Fruit fly (Drosophila melanogaster) whole organism, embryonic: ENCODE measurements around the gene Shal.

Source experiments
- ATbp ChIP-seq: fragments of 200-800 bp; sonication (Bioruptor generic); optimal IDR thresholded peaks from 2 replicates; lab custom pipeline; 2017; ENCODE audit warnings: missing biosample characterization, mild to moderate bottlenecking, missing genetic modification characterization, missing genetic modification reagents
- Abd-B ChIP-seq: fragments of 200-800 bp; sonication (Bioruptor generic); optimal IDR thresholded peaks from 2 replicates; lab custom pipeline; 2018; ENCODE audit warnings: missing biosample characterization, mild to moderate bottlenecking, missing genetic modification characterization, moderate library complexity
- B-H1 ChIP-seq: fragments of 200-800 bp; sonication (Bioruptor generic); IDR thresholded peaks from 3 replicates; pipeline ENCODE4 v1.3.6; 2022; ENCODE audit warnings: missing biosample characterization, missing genetic modification characterization
- CG10431 ChIP-seq: fragments of 200-800 bp; sonication (Bioruptor generic); optimal IDR thresholded peaks from 3 replicates; lab custom pipeline; 2018; ENCODE audit warnings: missing biosample characterization, mild to moderate bottlenecking, missing genetic modification characterization
- CG11247 ChIP-seq: fragments of 200-800 bp; sonication (Bioruptor generic); IDR thresholded peaks from 2 replicates; pipeline ENCODE4 v1.3.6; 2022; ENCODE audit warnings: missing biosample characterization, missing genetic modification characterization
- CG11696 ChIP-seq: fragments of 200-800 bp; sonication (Bioruptor generic); IDR thresholded peaks from 2 replicates; pipeline ENCODE4 v1.3.6; 2022; ENCODE audit warnings: missing biosample characterization, missing genetic modification characterization
- CG12219 ChIP-seq: fragments of 200-800 bp; sonication (Bioruptor generic); optimal IDR thresholded peaks from 3 replicates; lab custom pipeline; 2018; ENCODE audit warnings: missing biosample characterization, mild to moderate bottlenecking, missing genetic modification characterization
- CG14860 ChIP-seq: fragments of 200-800 bp; sonication (Bioruptor generic); IDR thresholded peaks from 3 replicates; pipeline ENCODE4 v1.3.6; 2022; ENCODE audit warnings: missing biosample characterization, missing genetic modification characterization; ENCODE audit not compliant: partially characterized antibody
- CG14965 ChIP-seq: fragments of 200-800 bp; sonication (Bioruptor generic); optimal IDR thresholded peaks from 2 replicates; lab custom pipeline; 2016; ENCODE audit warnings: missing biosample characterization, missing genetic modification characterization, borderline replicate concordance
- CG1603 ChIP-seq: fragments of 200-800 bp; sonication (Bioruptor generic); optimal IDR thresholded peaks from 2 replicates; lab custom pipeline; 2019; ENCODE audit warnings: missing biosample characterization, mild to moderate bottlenecking, missing genetic modification characterization, moderate library complexity
- CG1647 ChIP-seq: fragments of 200-800 bp; sonication (Bioruptor generic); optimal IDR thresholded peaks from 3 replicates; lab custom pipeline; 2016; ENCODE audit warnings: missing biosample characterization, missing genetic modification characterization
- CG16863 ChIP-seq: fragments of 200-800 bp; sonication (Bioruptor generic); optimal IDR thresholded peaks from 3 replicates; lab custom pipeline; 2016; ENCODE audit warnings: missing biosample characterization, missing genetic modification characterization
- CG18476 ChIP-seq: fragments of 200-800 bp; sonication (Bioruptor generic); optimal IDR thresholded peaks from 2 replicates; lab custom pipeline; 2016; ENCODE audit warnings: missing biosample characterization, mild to moderate bottlenecking, missing genetic modification characterization
- CG3065 ChIP-seq: fragments of 200-800 bp; sonication (Bioruptor generic); optimal IDR thresholded peaks from 2 replicates; lab custom pipeline; 2016; ENCODE audit warnings: missing biosample characterization, missing genetic modification characterization
- CG31365 ChIP-seq: fragments of 200-800 bp; sonication (Bioruptor generic); optimal IDR thresholded peaks from 2 replicates; lab custom pipeline; 2018; ENCODE audit warnings: missing biosample characterization, mild to moderate bottlenecking, missing genetic modification characterization
- CG32772 ChIP-seq: fragments of 200-800 bp; sonication (Bioruptor generic); IDR thresholded peaks from 2 replicates; pipeline ENCODE4 v1.3.6; 2022; ENCODE audit warnings: missing biosample characterization, missing genetic modification characterization
- CG3407 ChIP-seq: fragments of 200-800 bp; sonication (Bioruptor generic); optimal IDR thresholded peaks from 2 replicates; lab custom pipeline; 2018; ENCODE audit warnings: missing biosample characterization, mild to moderate bottlenecking, missing genetic modification characterization
- CG4328 ChIP-seq: fragments of 200-800 bp; sonication (Bioruptor generic); optimal IDR thresholded peaks from 3 replicates; lab custom pipeline; 2017; ENCODE audit warnings: missing biosample characterization, missing genetic modification reagents, missing genetic modification characterization
- CG4424 ChIP-seq: fragments of 200-800 bp; sonication (Bioruptor generic); optimal IDR thresholded peaks from 3 replicates; lab custom pipeline; 2016; ENCODE audit warnings: missing biosample characterization, missing genetic modification characterization
- CG4854 ChIP-seq: fragments of 200-800 bp; sonication (Bioruptor generic); optimal IDR thresholded peaks from 2 replicates; lab custom pipeline; 2016; ENCODE audit warnings: missing biosample characterization, missing genetic modification characterization, inconsistent platforms
- CG5953 ChIP-seq: fragments of 200-800 bp; sonication (Bioruptor generic); IDR thresholded peaks from 2 replicates; pipeline ENCODE4 v1.3.6; 2022; ENCODE audit warnings: missing biosample characterization, missing genetic modification characterization
- CG6791 ChIP-seq: fragments of 200-800 bp; sonication (Bioruptor generic); IDR thresholded peaks from 3 replicates; pipeline ENCODE4 v1.3.6; 2022; ENCODE audit warnings: missing biosample characterization, missing genetic modification characterization; ENCODE audit not compliant: partially characterized antibody
- CG7928 ChIP-seq: fragments of 200-800 bp; sonication (Bioruptor generic); optimal IDR thresholded peaks from 2 replicates; lab custom pipeline; 2017; ENCODE audit warnings: missing biosample characterization, mild to moderate bottlenecking, missing genetic modification characterization
- D19A ChIP-seq: fragments of 200-800 bp; optimal IDR thresholded peaks from 3 replicates; lab custom pipeline; 2019; ENCODE audit warnings: missing biosample characterization, mild to moderate bottlenecking, missing genetic modification characterization, moderate library complexity
- D19B ChIP-seq: fragments of 200-800 bp; sonication (Bioruptor generic); optimal IDR thresholded peaks from 2 replicates; lab custom pipeline; 2017; ENCODE audit warnings: missing biosample characterization, mild to moderate bottlenecking, missing genetic modification characterization
- Dad ChIP-seq: fragments of 200-800 bp; sonication (Bioruptor generic); optimal IDR thresholded peaks from 3 replicates; lab custom pipeline; 2016; ENCODE audit warnings: missing biosample characterization, missing genetic modification characterization
- Dll ChIP-seq: fragments of 200-800 bp; sonication (Bioruptor generic); IDR thresholded peaks from 4 replicates; pipeline ENCODE4 v1.3.6; 2022; ENCODE audit warnings: missing biosample characterization, missing genetic modification characterization; ENCODE audit not compliant: partially characterized antibody
- GATAe ChIP-seq: fragments of 200-800 bp; sonication (Bioruptor generic); conservative IDR thresholded peaks from 2 replicates; pipeline ENCODE4 v1.3.6; 2022; ENCODE audit warnings: missing biosample characterization, missing genetic modification characterization
- Hr39 ChIP-seq: fragments of >200 bp; optimal IDR thresholded peaks from 2 replicates; lab custom pipeline; 2017
- Six4 ChIP-seq: fragments of 200-800 bp; sonication (Bioruptor generic); optimal IDR thresholded peaks from 2 replicates; lab custom pipeline; 2016; ENCODE audit warnings: missing biosample characterization, missing genetic modification characterization
- Sox100B ChIP-seq: fragments of 200-800 bp; sonication (Bioruptor generic); optimal IDR thresholded peaks from 3 replicates; lab custom pipeline; 2018; ENCODE audit warnings: missing biosample characterization, mild to moderate bottlenecking, missing genetic modification characterization
- Stat92E ChIP-seq, 3 experiments: fragments of >200 bp in 2 of 3; fragments of 200-800 bp in 1 of 3; sonication (Bioruptor generic) in 1 of 3; optimal IDR thresholded peaks; 2 replicates each; lab custom pipeline; 2017 to 2019; ENCODE audit warnings: missing biosample characterization in 3 of 3, missing genetic modification characterization in 3 of 3, mild to moderate bottlenecking in 1 of 3, moderate library complexity in 1 of 3
- Trl ChIP-seq, 3 experiments: fragments of >200 bp in 2 of 3; fragments of 200-800 bp in 1 of 3; sonication (Bioruptor generic) in 1 of 3; optimal IDR thresholded peaks; 2 replicates in 1 of 3; 3 replicates in 2 of 3; lab custom pipeline; 2016 to 2017; ENCODE audit warnings: missing biosample characterization in 1 of 3, missing genetic modification characterization in 1 of 3
- Vsx1 ChIP-seq: fragments of 200-800 bp; sonication (Bioruptor generic); optimal IDR thresholded peaks from 2 replicates; lab custom pipeline; 2017; ENCODE audit warnings: missing biosample characterization, mild to moderate bottlenecking, missing genetic modification characterization, missing genetic modification reagents
- abd-A ChIP-seq: fragments of 200-800 bp; sonication (Bioruptor generic); optimal IDR thresholded peaks from 3 replicates; lab custom pipeline; 2019; ENCODE audit warnings: missing biosample characterization, mild to moderate bottlenecking, missing genetic modification characterization, moderate library complexity
- amos ChIP-seq: fragments of 200-800 bp; sonication (Bioruptor generic); IDR thresholded peaks from 2 replicates; pipeline ENCODE4 v1.3.6; 2022; ENCODE audit warnings: missing biosample characterization, missing genetic modification characterization; ENCODE audit not compliant: partially characterized antibody
- ato ChIP-seq: fragments of 200-800 bp; sonication (Bioruptor generic); IDR thresholded peaks from 2 replicates; pipeline ENCODE4 v1.3.6; 2022; ENCODE audit warnings: missing biosample characterization, missing genetic modification characterization; ENCODE audit not compliant: partially characterized antibody
- chinmo ChIP-seq: fragments of 200-800 bp; sonication (Bioruptor generic); IDR thresholded peaks from 4 replicates; pipeline ENCODE4 v1.3.6; 2022; ENCODE audit warnings: missing biosample characterization, missing genetic modification characterization; ENCODE audit not compliant: partially characterized antibody
- fru ChIP-seq: fragments of >200 bp; optimal IDR thresholded peaks from 2 replicates; lab custom pipeline; 2017
- jumu ChIP-seq: fragments of 200-800 bp; sonication (Bioruptor generic); optimal IDR thresholded peaks from 3 replicates; lab custom pipeline; 2016; ENCODE audit warnings: missing biosample characterization, missing genetic modification characterization
- lmd ChIP-seq: fragments of 200-800 bp; sonication (Bioruptor generic); IDR thresholded peaks from 2 replicates; pipeline ENCODE4 v1.3.6; 2022; ENCODE audit warnings: missing biosample characterization, missing genetic modification characterization
- nau ChIP-seq: fragments of 200-800 bp; sonication (Bioruptor generic); optimal IDR thresholded peaks from 3 replicates; lab custom pipeline; 2017; ENCODE audit warnings: missing biosample characterization, mild to moderate bottlenecking, missing genetic modification characterization, missing genetic modification reagents
- pho ChIP-seq: fragments of 200-800 bp; sonication (Bioruptor generic); optimal IDR thresholded peaks from 2 replicates; lab custom pipeline; 2016; ENCODE audit warnings: missing biosample characterization, missing genetic modification characterization
- pros ChIP-seq: fragments of 200-800 bp; sonication (Bioruptor generic); optimal IDR thresholded peaks from 3 replicates; lab custom pipeline; 2019; ENCODE audit warnings: missing biosample characterization, mild to moderate bottlenecking, missing genetic modification characterization, moderate library complexity
- salm ChIP-seq: fragments of 200-800 bp; sonication (Bioruptor generic); optimal IDR thresholded peaks from 2 replicates; lab custom pipeline; 2018; ENCODE audit warnings: missing biosample characterization, mild to moderate bottlenecking, missing genetic modification characterization
- sc ChIP-seq, 3 experiments: fragments of >200 bp in 2 of 3; fragments of 200-800 bp in 1 of 3; sonication (Bioruptor generic) in 1 of 3; optimal IDR thresholded peaks; 2 replicates in 2 of 3; 3 replicates in 1 of 3; lab custom pipeline; 2017; ENCODE audit warnings: mild to moderate bottlenecking in 1 of 3, missing biosample characterization in 1 of 3, missing genetic modification characterization in 1 of 3, missing genetic modification reagents in 1 of 3
- sima ChIP-seq: fragments of 200-800 bp; sonication (Bioruptor generic); optimal IDR thresholded peaks from 2 replicates; lab custom pipeline; 2016; ENCODE audit warnings: missing biosample characterization, missing genetic modification characterization
- so ChIP-seq: fragments of 200-800 bp; sonication (Bioruptor generic); IDR thresholded peaks from 3 replicates; pipeline ENCODE4 v1.3.6; 2022; ENCODE audit warnings: missing biosample characterization, missing genetic modification characterization
- wdn ChIP-seq: fragments of 200-800 bp; sonication (Bioruptor generic); IDR thresholded peaks from 2 replicates; pipeline ENCODE4 v1.3.6; 2022; ENCODE audit warnings: missing biosample characterization, missing genetic modification characterization

Gene Shal

dm6 chr3L:19590422-19590821, 6.1 kb upstream of the Shal start, which contains the start of gene CG14100 (continued):
- TF ChIP-seq Stat92E (GFP tag; optimal IDR thresholded peaks at IDR 0.05; lab: Kevin White, UChicago) (peak in 1 of 3 experiments; percentile 100), sc (optimal IDR thresholded peaks at IDR 0.05; lab: Kevin White, UChicago) (no peak), sc (GFP tag; optimal IDR thresholded peaks at IDR 0.05; lab: Kevin White, UChicago) (peak; percentile 100), fru (no peak), chinmo (no peak), Dad (GFP tag; lab: Kevin White, UChicago) (peak; percentile 100), ato (GFP tag; lab: Robert Waterston, UW) (no peak), CG7928 (peak; percentile 96), GATAe (GFP tag; lab: Robert Waterston, UW) (peak; percentile 100), CG3065 (GFP tag; lab: Kevin White, UChicago) (peak; percentile 100), Dll (GFP tag; lab: Robert Waterston, UW) (0 out of 4 replicates have a peak, but pooled peaks have one; percentile 52), CG5953 (GFP tag; lab: Robert Waterston, UW) (peak; percentile 100), CG16863 (GFP tag; lab: Kevin White, UChicago) (peak; percentile 100), D19A (tag; lab: Kevin White, UChicago) (peak; percentile 98), so (peak; percentile 100), lmd (peak; percentile 100), CG11696 (GFP tag; lab: Robert Waterston, UW) (peak; percentile 99), Six4 (peak; percentile 100), CG14965 (peak; percentile 96), jumu (GFP tag; lab: Kevin White, UChicago) (peak; percentile 100), CG3407 (peak; percentile 99), Trl (optimal IDR thresholded peaks at IDR 0.05; lab: Kevin White, UChicago) (no peak), Trl (GFP tag; optimal IDR thresholded peaks at IDR 0.05; lab: Kevin White, UChicago) (peak; percentile 100), CG12219 (GFP tag; lab: Kevin White, UChicago) (peak; percentile 100), abd-A (tag; lab: Kevin White, UChicago) (peak; percentile 99), CG1603 (tag; lab: Kevin White, UChicago) (peak; percentile 99), CG18476 (GFP tag; lab: Kevin White, UChicago) (peak; percentile 100), Vsx1 (peak; percentile 99), pho (GFP tag; lab: Kevin White, UChicago) (peak; percentile 100), amos (peak; percentile 46; the same call in 1 of the 2 replicates), CG11247 (peak; percentile 100), CG14860 (GFP tag; lab: Robert Waterston, UW) (no peak), Hr39 (lab: Kevin White, UChicago) (no peak), Abd-B (GFP tag; lab: Kevin White, UChicago) (peak; percentile 100), pros (GFP tag; lab: Kevin White, UChicago) (peak; percentile 98), CG6791 (GFP tag; lab: Robert Waterston, UW) (peak; percentile 38; the same call in 1 of the 3 replicates), B-H1 (peak; percentile 100), Sox100B (GFP tag; lab: Kevin White, UChicago) (peak; percentile 100), CG1647 (peak; percentile 100), wdn (GFP tag; lab: Robert Waterston, UW) (peak; percentile 100), CG4854 (GFP tag; lab: Kevin White, UChicago) (peak; percentile 100), CG4328 (peak; percentile 100), nau (GFP tag; lab: Kevin White, UChicago) (no peak), CG4424 (peak; percentile 100), CG32772 (GFP tag; lab: Robert Waterston, UW) (peak; percentile 100), salm (tag; lab: Kevin White, UChicago) (peak; percentile 100), D19B (peak; percentile 99), sima (GFP tag; lab: Kevin White, UChicago) (peak; percentile 100), CG31365 (tag; lab: Kevin White, UChicago) (peak; percentile 97), ATbp (GFP tag; lab: Kevin White, UChicago) (peak; percentile 100), CG10431 (GFP tag; lab: Kevin White, UChicago) (peak; percentile 99)
